Worm (Caenorhabditis elegans) whole organism, young adult: ENCODE results near the gene vamp-7.
A peak's percentile ranks its signal among the peaks of the same experiment; 100 is the strongest.

Experiments
- B0019.2 ChIP-seq: fragments of 200-800 bp; sonication (Bioruptor generic); conservative IDR thresholded peaks from 2 replicates; pipeline ENCODE4 v1.3.6; 2022; ENCODE audit warnings: missing genetic modification reagents, missing genetic modification characterization, missing compliant biosample characterization
- C06A6.2 ChIP-seq: fragments of 200-800 bp; sonication (Bioruptor generic); conservative IDR thresholded peaks from 2 replicates; pipeline ENCODE4 v1.3.6; 2022; ENCODE audit warnings: missing genetic modification characterization, missing compliant biosample characterization
- F10E7.11 ChIP-seq: sonication (generic microtip); optimal IDR thresholded peaks from 2 replicates; lab custom pipeline; 2017; ENCODE audit warnings: mild to moderate bottlenecking, missing genetic modification characterization, moderate library complexity, missing compliant biosample characterization
- F37B4.10 ChIP-seq: fragments of 200-800 bp; sonication (Bioruptor generic); IDR thresholded peaks from 2 replicates; pipeline ENCODE4 v1.3.6; 2022; ENCODE audit warnings: missing genetic modification characterization, missing compliant biosample characterization
- F39B2.1 ChIP-seq: fragments of 200-800 bp; sonication (Bioruptor generic); IDR thresholded peaks from 2 replicates; pipeline ENCODE4 v1.3.6; 2022; ENCODE audit warnings: missing genetic modification reagents, missing genetic modification characterization, missing compliant biosample characterization
- F57C9.4 ChIP-seq: sonication (generic microtip); optimal IDR thresholded peaks from 2 replicates; lab custom pipeline; 2017; ENCODE audit warnings: mild to moderate bottlenecking, missing genetic modification characterization, missing compliant biosample characterization
- T26A5.8 ChIP-seq: sonication (generic microtip); optimal IDR thresholded peaks from 2 replicates; lab custom pipeline; 2016; ENCODE audit warnings: missing genetic modification characterization, missing compliant biosample characterization
- akir-1 ChIP-seq: fragments of 200-800 bp; sonication (Bioruptor generic); optimal IDR thresholded peaks from 2 replicates; lab custom pipeline; 2018; ENCODE audit warnings: mild to moderate bottlenecking, missing genetic modification characterization, moderate library complexity, missing compliant biosample characterization
- aptf-2 ChIP-seq: fragments of 200-800 bp; sonication (Bioruptor generic); conservative IDR thresholded peaks from 2 replicates; pipeline ENCODE4 v1.3.6; 2022; ENCODE audit warnings: missing genetic modification reagents, missing genetic modification characterization, missing compliant biosample characterization
- aptf-3 ChIP-seq: fragments of 200-800 bp; sonication (Bioruptor generic); IDR thresholded peaks from 2 replicates; pipeline ENCODE4 v1.3.6; 2022; ENCODE audit warnings: missing genetic modification characterization, missing compliant biosample characterization
- cebp-1 ChIP-seq, 2 experiments: fragments of 200-800 bp in 1 of 2; sonication (Bioruptor generic) in 1 of 2; sonication (generic microtip) in 1 of 2; IDR thresholded peaks in 1 of 2; optimal IDR thresholded peaks in 1 of 2; 2 replicates each; pipeline versions ENCODE4 v1.3.6 to Lab custom; 2017 to 2022; ENCODE audit warnings: missing compliant biosample characterization in 2 of 2, missing genetic modification characterization in 2 of 2, mild to moderate bottlenecking in 1 of 2, missing genetic modification reagents in 1 of 2, moderate library complexity in 1 of 2
- dox-1 ChIP-seq: fragments of 200-800 bp; sonication (Bioruptor generic); IDR thresholded peaks from 2 replicates; pipeline ENCODE4 v1.3.6; 2022; ENCODE audit warnings: missing genetic modification reagents, missing genetic modification characterization, missing compliant biosample characterization
- egl-18 ChIP-seq: fragments of 200-800 bp; sonication (Bioruptor generic); IDR thresholded peaks from 2 replicates; pipeline ENCODE4 v1.3.6; 2022; ENCODE audit warnings: missing genetic modification reagents, missing genetic modification characterization, missing compliant biosample characterization
- egrh-3 ChIP-seq: fragments of 200-800 bp; sonication (Bioruptor generic); IDR thresholded peaks from 2 replicates; pipeline ENCODE4 v1.3.6; 2022; ENCODE audit warnings: missing genetic modification reagents, missing genetic modification characterization, missing compliant biosample characterization
- him-1 ChIP-seq: sonication (generic microtip); optimal IDR thresholded peaks from 2 replicates; lab custom pipeline; 2016; ENCODE audit warnings: missing genotype, missing genetic modification reagents, missing genetic modification characterization, missing compliant biosample characterization
- hmg-1.2 ChIP-seq: fragments of 200-800 bp; sonication (Bioruptor generic); IDR thresholded peaks from 2 replicates; pipeline ENCODE4 v1.3.6; 2022; ENCODE audit warnings: missing genetic modification reagents, missing genetic modification characterization, missing compliant biosample characterization
- hsf-1 ChIP-seq: fragments of 200-800 bp; sonication (Bioruptor generic); IDR thresholded peaks from 2 replicates; pipeline ENCODE4 v1.3.6; 2022; ENCODE audit warnings: missing genetic modification reagents, missing genetic modification characterization, missing compliant biosample characterization
- let-526 ChIP-seq: fragments of 200-800 bp; sonication (Bioruptor generic); IDR thresholded peaks from 2 replicates; pipeline ENCODE4 v1.3.6; 2022; ENCODE audit warnings: missing genetic modification reagents, missing genetic modification characterization, missing compliant biosample characterization
- let-607 ChIP-seq, 2 experiments: fragments of 200-800 bp in 1 of 2; sonication (Bioruptor generic) in 1 of 2; sonication (generic microtip) in 1 of 2; optimal IDR thresholded peaks; 2 replicates each; lab custom pipeline; 2016 to 2018; ENCODE audit warnings: mild to moderate bottlenecking in 2 of 2, missing compliant biosample characterization in 2 of 2, missing genetic modification characterization in 2 of 2, moderate library complexity in 2 of 2, missing genotype in 1 of 2
- lin-35 ChIP-seq, 3 experiments: fragments of 150-350 bp in 2 of 3; sonication (generic microtip) in 1 of 3; optimal IDR thresholded peaks; 2 replicates each; lab custom pipeline; 2014 to 2018; ENCODE audit warnings: missing biosample characterization in 3 of 3, missing genetic modification characterization in 3 of 3, missing genetic modification reagents in 3 of 3
- lin-54 ChIP-seq: fragments of 200-800 bp; sonication (Bioruptor generic); optimal IDR thresholded peaks from 2 replicates; lab custom pipeline; 2018; ENCODE audit warnings: mild to moderate bottlenecking, missing genetic modification characterization, missing compliant biosample characterization
- madf-3 ChIP-seq: fragments of 200-800 bp; sonication (Bioruptor generic); IDR thresholded peaks from 2 replicates; pipeline ENCODE4 v1.3.6; 2022; ENCODE audit warnings: missing genetic modification reagents, missing genetic modification characterization, missing compliant biosample characterization
- madf-6 ChIP-seq: fragments of 200-800 bp; sonication (Bioruptor generic); IDR thresholded peaks from 2 replicates; pipeline ENCODE4 v1.3.6; 2022; ENCODE audit warnings: missing genetic modification reagents, missing genetic modification characterization, missing compliant biosample characterization
- mes-4 ChIP-seq: sonication (generic microtip); optimal IDR thresholded peaks from 2 replicates; lab custom pipeline; 2016; ENCODE audit warnings: missing genotype, missing genetic modification characterization, missing compliant biosample characterization
- nfya-2 ChIP-seq: fragments of 200-800 bp; sonication (Bioruptor generic); IDR thresholded peaks from 2 replicates; pipeline ENCODE4 v1.3.6; 2022; ENCODE audit warnings: missing genetic modification reagents, missing genetic modification characterization, missing compliant biosample characterization
- nhr-27 ChIP-seq: fragments of 200-800 bp; sonication (Bioruptor generic); optimal IDR thresholded peaks from 2 replicates; lab custom pipeline; 2018; ENCODE audit warnings: mild to moderate bottlenecking, missing genetic modification characterization, moderate library complexity, missing compliant biosample characterization
- repo-1 ChIP-seq: sonication (generic microtip); optimal IDR thresholded peaks from 2 replicates; lab custom pipeline; 2017; ENCODE audit warnings: mild to moderate bottlenecking, missing genetic modification characterization, missing compliant biosample characterization
- sea-2 ChIP-seq: fragments of 200-800 bp; sonication (Bioruptor generic); IDR thresholded peaks from 2 replicates; pipeline ENCODE4 v1.3.6; 2022; ENCODE audit warnings: missing genetic modification characterization, missing compliant biosample characterization
- snpc-1.1 ChIP-seq: sonication (generic microtip); optimal IDR thresholded peaks from 2 replicates; lab custom pipeline; 2017; ENCODE audit warnings: missing genetic modification characterization, mild to moderate bottlenecking, missing compliant biosample characterization, antibody characterized with exemption, moderate library complexity, missing genotype, missing genetic modification reagents; ENCODE audit not compliant: insufficient read depth
- sptf-2 ChIP-seq: fragments of 200-800 bp; sonication (Bioruptor generic); optimal IDR thresholded peaks from 2 replicates; lab custom pipeline; 2018; ENCODE audit warnings: mild to moderate bottlenecking, missing genetic modification characterization, missing compliant biosample characterization
- zfh-2 ChIP-seq: fragments of 200-800 bp; sonication (Bioruptor generic); conservative IDR thresholded peaks from 2 replicates; pipeline ENCODE4 v1.3.6; 2022; ENCODE audit warnings: missing genetic modification reagents, missing genetic modification characterization, missing compliant biosample characterization
- ztf-25 ChIP-seq: fragments of 200-800 bp; sonication (Bioruptor generic); IDR thresholded peaks from 2 replicates; pipeline ENCODE4 v1.3.6; 2022; ENCODE audit warnings: missing genetic modification reagents, missing genetic modification characterization, missing compliant biosample characterization
- ztf-6 ChIP-seq: fragments of 200-800 bp; sonication (Bioruptor generic); IDR thresholded peaks from 2 replicates; pipeline ENCODE4 v1.3.6; 2022; ENCODE audit warnings: missing genetic modification reagents, missing genetic modification characterization, missing compliant biosample characterization

The vamp-7 gene

DNA sequence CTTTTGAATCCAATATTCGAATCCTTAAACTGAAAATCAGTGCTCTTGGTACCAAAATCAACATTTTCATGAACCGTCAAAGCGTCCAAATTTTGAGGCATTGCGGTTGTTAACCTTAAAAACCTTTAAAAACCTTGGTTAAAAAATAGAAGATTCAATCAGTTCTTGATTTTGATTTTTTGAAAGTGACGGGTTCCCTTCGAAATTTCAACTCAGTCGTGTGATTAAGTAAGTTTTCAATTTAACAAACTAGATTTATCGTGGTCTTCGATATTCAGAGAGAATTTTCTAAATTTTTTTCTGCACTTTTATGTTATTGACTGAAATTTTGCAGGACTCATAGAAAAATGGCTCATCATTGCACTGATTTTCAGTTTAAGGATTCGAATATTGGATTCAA is 39.6 kb upstream of the vamp-7 start, which contains the start of the genes Y69A2AR.25 and Y69A2AR.12:
TSS of gene Y69A2AR.25 (minus strand) at position 101 of the 400 bp plus-strand sequence.
TSS of gene Y69A2AR.12 (plus strand) at position 348 of the 400 bp plus-strand sequence.
- TF ChIP-seq F57C9.4 (tag; lab: Kevin White, UChicago) (no peak), snpc-1.1 (tag; lab: Kevin White, UChicago) (no peak), ztf-6 (GFP tag; lab: Robert Waterston, UW) (no peak), aptf-2 (GFP tag; lab: Robert Waterston, UW) (no peak), F10E7.11 (no peak), madf-3 (GFP tag; lab: Robert Waterston, UW) (no peak), F39B2.1 (GFP tag; lab: Robert Waterston, UW) (no peak), ztf-25 (GFP tag; lab: Robert Waterston, UW) (no peak), sea-2 (GFP tag; lab: Robert Waterston, UW) (no peak), aptf-3 (no peak), let-526 (GFP tag; lab: Robert Waterston, UW) (no peak), nhr-27 (tag; lab: Kevin White, UChicago) (no peak), egrh-3 (no peak), dox-1 (GFP tag; lab: Robert Waterston, UW) (no peak), madf-6 (GFP tag; lab: Robert Waterston, UW) (no peak), lin-35 (GFP tag; optimal IDR thresholded peaks at IDR 0.05; lab: Kevin White, UChicago) (no peak), lin-54 (GFP tag; lab: Kevin White, UChicago) (no peak)

- TF ChIP-seq T26A5.8 (tag; lab: Kevin White, UChicago) (no peak), mes-4 (no peak), hmg-1.2 (GFP tag; lab: Robert Waterston, UW) (no peak)
These were observed 35.7 kb upstream of the vamp-7 start, which contains the start of gene Y69A2AR.51 for ce11 chrIV:2572107-2572506. Gene Y69A2AR.51, plus strand, starts transcription at chrIV:2572407.

DNA sequence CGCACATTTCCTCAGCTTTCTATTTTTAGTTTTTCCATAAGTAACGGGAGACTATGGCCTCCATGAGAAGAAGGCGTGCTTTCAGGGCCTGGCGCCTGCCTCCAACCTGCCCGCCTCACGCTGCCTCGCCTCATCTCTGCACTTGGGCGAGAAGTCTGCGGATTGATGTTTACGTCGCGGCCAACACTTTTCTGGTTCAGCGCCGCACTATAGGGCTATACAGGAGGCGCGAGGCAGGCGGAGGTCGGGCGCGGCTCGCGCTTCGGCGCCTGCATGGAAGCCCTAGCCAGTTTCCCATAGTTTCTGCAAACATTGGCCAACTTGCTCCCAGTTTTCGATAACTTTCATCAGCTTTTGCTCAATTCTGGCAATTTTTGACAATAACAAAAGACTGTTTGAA is 34.7 kb upstream of the vamp-7 start:
- TF ChIP-seq C06A6.2 (no peak), egrh-3 (peak; percentile 44; the same call in 1 of the 2 replicates), him-1 (tag; lab: Kevin White, UChicago) (no peak), hmg-1.2 (GFP tag; lab: Robert Waterston, UW) (no peak), egl-18 (GFP tag; lab: Robert Waterston, UW) (no peak), B0019.2 (GFP tag; lab: Robert Waterston, UW) (no peak), sptf-2 (GFP tag; lab: Kevin White, UChicago) (no peak), zfh-2 (GFP tag; lab: Robert Waterston, UW) (peak; percentile 84), nfya-2 (no peak)

ce11 chrIV:2581483-2581882 is 26.4 kb upstream of the vamp-7 start, which contains the start of gene nhr-242:
Gene nhr-242, minus strand, starts transcription at chrIV:2581583.
- no peak for TF ChIP-seq cebp-1 (GFP tag; IDR thresholded peaks at IDR 0.05; lab: Robert Waterston, UW)
- TF ChIP-seq cebp-1 (tag; optimal IDR thresholded peaks at IDR 0.05; lab: Kevin White, UChicago): no peak
- no peak for TF ChIP-seq let-607 (tag; optimal IDR thresholded peaks at IDR 0.05; lab: Kevin White, UChicago)
- TF ChIP-seq T26A5.8 (tag; lab: Kevin White, UChicago): no peak
- no peak for TF ChIP-seq F37B4.10 (GFP tag; lab: Robert Waterston, UW)
- TF ChIP-seq akir-1 (GFP tag; lab: Kevin White, UChicago): no peak
- no peak for TF ChIP-seq hsf-1 (GFP tag; lab: Robert Waterston, UW)
- no peak for TF ChIP-seq repo-1
